Fruit fly (Drosophila melanogaster) whole organism, embryonic: ENCODE results near the gene chic.

Source experiments
- CG10209 ChIP-seq: fragments of 200-800 bp; sonication (Bioruptor generic); optimal IDR thresholded peaks from 3 replicates; lab custom pipeline; 2017; ENCODE audit warnings: missing biosample characterization, mild to moderate bottlenecking, missing genetic modification characterization, missing genetic modification reagents
- CG1024 ChIP-seq: fragments of 200-800 bp; sonication (Bioruptor generic); IDR thresholded peaks from 2 replicates; pipeline ENCODE4 v1.3.6; 2022; ENCODE audit warnings: missing biosample characterization, missing genetic modification characterization
- CG10267 ChIP-seq: fragments of 200-800 bp; sonication (Bioruptor generic); optimal IDR thresholded peaks from 2 replicates; lab custom pipeline; 2018; ENCODE audit warnings: missing biosample characterization, mild to moderate bottlenecking, missing genetic modification characterization, moderate library complexity
- CG10321 ChIP-seq: fragments of 200-800 bp; sonication (Bioruptor generic); IDR thresholded peaks from 2 replicates; pipeline ENCODE4 v1.3.6; 2022; ENCODE audit warnings: missing biosample characterization, missing genetic modification characterization
- CG10431 ChIP-seq: fragments of 200-800 bp; sonication (Bioruptor generic); optimal IDR thresholded peaks from 3 replicates; lab custom pipeline; 2018; ENCODE audit warnings: missing biosample characterization, mild to moderate bottlenecking, missing genetic modification characterization
- CG11504 ChIP-seq: fragments of 200-800 bp; sonication (Bioruptor generic); optimal IDR thresholded peaks from 3 replicates; lab custom pipeline; 2019; ENCODE audit warnings: missing biosample characterization, mild to moderate bottlenecking, missing genetic modification characterization, moderate library complexity
- CG12942 ChIP-seq: fragments of 200-800 bp; sonication (Bioruptor generic); optimal IDR thresholded peaks from 3 replicates; lab custom pipeline; 2016; ENCODE audit warnings: missing biosample characterization, missing genetic modification characterization
- CG14965 ChIP-seq: fragments of 200-800 bp; sonication (Bioruptor generic); optimal IDR thresholded peaks from 2 replicates; lab custom pipeline; 2016; ENCODE audit warnings: missing biosample characterization, missing genetic modification characterization, borderline replicate concordance
- CG15601 ChIP-seq: fragments of 200-800 bp; sonication (Bioruptor generic); optimal IDR thresholded peaks from 3 replicates; lab custom pipeline; 2019; ENCODE audit warnings: missing biosample characterization, mild to moderate bottlenecking, missing genetic modification characterization, moderate library complexity
- CG2202 ChIP-seq: fragments of 200-800 bp; sonication (Bioruptor generic); optimal IDR thresholded peaks from 2 replicates; lab custom pipeline; 2018; ENCODE audit warnings: missing biosample characterization, mild to moderate bottlenecking, missing genetic modification characterization
- CG2712 ChIP-seq: fragments of 200-800 bp; optimal IDR thresholded peaks from 3 replicates; lab custom pipeline; 2019; ENCODE audit warnings: missing biosample characterization, mild to moderate bottlenecking, missing genetic modification characterization, moderate library complexity
- CG30403 ChIP-seq: fragments of 200-800 bp; sonication (Bioruptor generic); optimal IDR thresholded peaks from 3 replicates; lab custom pipeline; 2016; ENCODE audit warnings: missing biosample characterization, missing genetic modification characterization
- CG4424 ChIP-seq: fragments of 200-800 bp; sonication (Bioruptor generic); optimal IDR thresholded peaks from 3 replicates; lab custom pipeline; 2016; ENCODE audit warnings: missing biosample characterization, missing genetic modification characterization
- CG4730 ChIP-seq: fragments of 200-800 bp; sonication (Bioruptor generic); IDR thresholded peaks from 2 replicates; pipeline ENCODE4 v1.3.6; 2022; ENCODE audit warnings: missing biosample characterization, missing genetic modification characterization
- CG5245 ChIP-seq: fragments of 200-800 bp; sonication (Bioruptor generic); optimal IDR thresholded peaks from 3 replicates; lab custom pipeline; 2016; ENCODE audit warnings: missing biosample characterization, missing genetic modification characterization
- CG6175 ChIP-seq: fragments of 200-800 bp; sonication (Bioruptor generic); IDR thresholded peaks from 3 replicates; pipeline ENCODE4 v1.3.6; 2022; ENCODE audit warnings: missing biosample characterization, missing genetic modification characterization
- CG7271 ChIP-seq: fragments of 200-800 bp; sonication (Bioruptor generic); optimal IDR thresholded peaks from 2 replicates; lab custom pipeline; 2018; ENCODE audit warnings: missing biosample characterization, mild to moderate bottlenecking, missing genetic modification characterization, moderate library complexity
- CG7839 ChIP-seq: fragments of 200-800 bp; sonication (Bioruptor generic); optimal IDR thresholded peaks from 3 replicates; lab custom pipeline; 2018; ENCODE audit warnings: missing biosample characterization, mild to moderate bottlenecking, missing genetic modification characterization, moderate library complexity
- CG7987 ChIP-seq: fragments of 200-800 bp; sonication (Bioruptor generic); optimal IDR thresholded peaks from 2 replicates; lab custom pipeline; 2018; ENCODE audit warnings: missing biosample characterization, mild to moderate bottlenecking, missing genetic modification characterization, moderate library complexity
- CG8388 ChIP-seq: fragments of 200-800 bp; sonication (Bioruptor generic); optimal IDR thresholded peaks from 2 replicates; lab custom pipeline; 2019; ENCODE audit warnings: missing biosample characterization, mild to moderate bottlenecking, missing genetic modification characterization, moderate library complexity
- CG8924 ChIP-seq: fragments of 200-800 bp; optimal IDR thresholded peaks from 3 replicates; lab custom pipeline; 2019; ENCODE audit warnings: missing biosample characterization, mild to moderate bottlenecking, missing genetic modification characterization, moderate library complexity
- CG9932 ChIP-seq: fragments of 200-800 bp; sonication (Bioruptor generic); IDR thresholded peaks from 2 replicates; pipeline ENCODE4 v1.3.6; 2022; ENCODE audit warnings: missing biosample characterization, missing genetic modification characterization
- Dfd ChIP-seq, 2 experiments: fragments of >200 bp; optimal IDR thresholded peaks; 2 replicates each; lab custom pipeline; 2017; ENCODE audit warnings: missing biosample characterization in 2 of 2, missing genetic modification characterization in 2 of 2
- HmgZ ChIP-seq: fragments of 200-800 bp; sonication (Bioruptor generic); optimal IDR thresholded peaks from 2 replicates; lab custom pipeline; 2018; ENCODE audit warnings: missing biosample characterization, mild to moderate bottlenecking, missing genetic modification characterization
- Hmx ChIP-seq: fragments of 200-800 bp; sonication (Bioruptor generic); optimal IDR thresholded peaks from 2 replicates; lab custom pipeline; 2016; ENCODE audit warnings: missing biosample characterization, missing genetic modification characterization
- Hr3 ChIP-seq: fragments of 200-800 bp; sonication (Bioruptor generic); optimal IDR thresholded peaks from 3 replicates; lab custom pipeline; 2016; ENCODE audit warnings: missing biosample characterization, missing genetic modification characterization
- Lim3 ChIP-seq: fragments of 200-800 bp; sonication (Bioruptor generic); IDR thresholded peaks from 2 replicates; pipeline ENCODE4 v1.3.6; 2022; ENCODE audit warnings: missing biosample characterization, missing genetic modification characterization
- Med ChIP-seq: fragments of 200-800 bp; sonication (Bioruptor generic); peaks from one replicate; lab custom pipeline; 2016; ENCODE audit warnings: missing biosample characterization, missing genetic modification characterization, mild to moderate bottlenecking, inconsistent platforms, moderate library complexity
- Rfx ChIP-seq: fragments of 200-800 bp; sonication (Bioruptor generic); IDR thresholded peaks from 2 replicates; pipeline ENCODE4 v1.3.6; 2022; ENCODE audit warnings: missing biosample characterization, missing genetic modification characterization
- Sin3A ChIP-seq: fragments of >200 bp; optimal IDR thresholded peaks from 2 replicates; lab custom pipeline; 2018
- Sox102F ChIP-seq: fragments of 200-800 bp; sonication (Bioruptor generic); optimal IDR thresholded peaks from 2 replicates; lab custom pipeline; 2018; ENCODE audit warnings: missing biosample characterization, mild to moderate bottlenecking, missing genetic modification characterization, moderate library complexity
- Stat92E ChIP-seq, 3 experiments: fragments of >200 bp in 2 of 3; fragments of 200-800 bp in 1 of 3; sonication (Bioruptor generic) in 1 of 3; optimal IDR thresholded peaks; 2 replicates each; lab custom pipeline; 2017 to 2019; ENCODE audit warnings: missing biosample characterization in 3 of 3, missing genetic modification characterization in 3 of 3, mild to moderate bottlenecking in 1 of 3, moderate library complexity in 1 of 3
- Trl ChIP-seq, 3 experiments: fragments of >200 bp in 2 of 3; fragments of 200-800 bp in 1 of 3; sonication (Bioruptor generic) in 1 of 3; optimal IDR thresholded peaks; 2 replicates in 1 of 3; 3 replicates in 2 of 3; lab custom pipeline; 2016 to 2017; ENCODE audit warnings: missing biosample characterization in 1 of 3, missing genetic modification characterization in 1 of 3
- abd-A ChIP-seq: fragments of 200-800 bp; sonication (Bioruptor generic); optimal IDR thresholded peaks from 3 replicates; lab custom pipeline; 2019; ENCODE audit warnings: missing biosample characterization, mild to moderate bottlenecking, missing genetic modification characterization, moderate library complexity
- bcd ChIP-seq: fragments of 200-800 bp; sonication (Bioruptor generic); optimal IDR thresholded peaks from 2 replicates; lab custom pipeline; 2017; ENCODE audit warnings: missing biosample characterization, mild to moderate bottlenecking, missing genetic modification characterization
- ci ChIP-seq: fragments of 200-800 bp; sonication (Bioruptor generic); IDR thresholded peaks from 3 replicates; pipeline ENCODE4 v1.3.6; 2022; ENCODE audit warnings: missing biosample characterization, missing genetic modification characterization
- crol ChIP-seq: fragments of 200-800 bp; sonication (Bioruptor generic); IDR thresholded peaks from 2 replicates; pipeline ENCODE4 v1.3.6; 2022; ENCODE audit warnings: missing biosample characterization, missing genetic modification characterization
- fd96Cb ChIP-seq: fragments of 200-800 bp; sonication (Bioruptor generic); optimal IDR thresholded peaks from 2 replicates; lab custom pipeline; 2018; ENCODE audit warnings: missing biosample characterization, mild to moderate bottlenecking, missing genetic modification characterization, moderate library complexity
- gt ChIP-seq: fragments of 200-800 bp; sonication (Bioruptor generic); IDR thresholded peaks from 2 replicates; pipeline ENCODE4 v1.3.6; 2022; ENCODE audit warnings: missing biosample characterization, missing genetic modification characterization
- hth ChIP-seq: fragments of >200 bp; optimal IDR thresholded peaks from 2 replicates; lab custom pipeline; 2017; ENCODE audit warnings: inconsistent platforms
- nom ChIP-seq: fragments of 200-800 bp; sonication (Bioruptor generic); optimal IDR thresholded peaks from 2 replicates; lab custom pipeline; 2017; ENCODE audit warnings: missing biosample characterization, missing genetic modification characterization, mild to moderate bottlenecking, moderate library complexity, missing genetic modification reagents
- pros ChIP-seq: fragments of 200-800 bp; sonication (Bioruptor generic); optimal IDR thresholded peaks from 3 replicates; lab custom pipeline; 2019; ENCODE audit warnings: missing biosample characterization, mild to moderate bottlenecking, missing genetic modification characterization, moderate library complexity
- ranshi ChIP-seq: fragments of 200-800 bp; sonication (Bioruptor generic); IDR thresholded peaks from 2 replicates; pipeline ENCODE4 v1.3.6; 2022; ENCODE audit warnings: missing biosample characterization, missing genetic modification characterization
- seq ChIP-seq: fragments of 200-800 bp; sonication (Bioruptor generic); IDR thresholded peaks from 2 replicates; pipeline ENCODE4 v1.3.6; 2022; ENCODE audit warnings: missing biosample characterization, missing genetic modification characterization
- sqz ChIP-seq: fragments of 200-800 bp; sonication (Bioruptor generic); optimal IDR thresholded peaks from 3 replicates; lab custom pipeline; 2018; ENCODE audit warnings: missing biosample characterization, mild to moderate bottlenecking, missing genetic modification characterization
- tna ChIP-seq: fragments of 200-800 bp; sonication (Bioruptor generic); IDR thresholded peaks from 2 replicates; pipeline ENCODE4 v1.3.6; 2022; ENCODE audit warnings: missing biosample characterization, missing genetic modification characterization; ENCODE audit not compliant: partially characterized antibody
- trem ChIP-seq: fragments of 200-800 bp; optimal IDR thresholded peaks from 3 replicates; lab custom pipeline; 2019; ENCODE audit warnings: missing biosample characterization, mild to moderate bottlenecking, missing genetic modification characterization, moderate library complexity
- tup ChIP-seq: fragments of 200-800 bp; sonication (Bioruptor generic); optimal IDR thresholded peaks from 2 replicates; lab custom pipeline; 2016; ENCODE audit warnings: missing biosample characterization, mild to moderate bottlenecking, missing genetic modification characterization, moderate library complexity
- zen ChIP-seq: fragments of 200-800 bp; sonication (Bioruptor generic); optimal IDR thresholded peaks from 3 replicates; lab custom pipeline; 2018; ENCODE audit warnings: missing biosample characterization, mild to moderate bottlenecking, missing genetic modification characterization, moderate library complexity

The chic gene

dm6 chr2L:5975025-5975539 is 5.7 kb downstream of the chic start (continued):
- 0 out of 2 replicates have a peak, but pooled peaks have one; percentile 26 for TF ChIP-seq CG10321 (GFP tag; lab: Robert Waterston, UW)
- peak; percentile 40; the same call in 1 of the 2 replicates for TF ChIP-seq crol (GFP tag; lab: Robert Waterston, UW)
- peak; percentile 50 for TF ChIP-seq Med (GFP tag; lab: Kevin White, UChicago)
- TF ChIP-seq nom, result peak; percentile 12
- no peak for TF ChIP-seq CG14965 (GFP tag; lab: Kevin White, UChicago)
- TF ChIP-seq Hr3 (GFP tag; lab: Kevin White, UChicago), result no peak
- no peak for TF ChIP-seq ci (GFP tag; lab: Robert Waterston, UW)
- TF ChIP-seq CG6175 (GFP tag; lab: Robert Waterston, UW), result 0 out of 3 replicates have a peak, but pooled peaks have one; percentile 46
- TF ChIP-seq gt, result no peak
- TF ChIP-seq Sox102F (GFP tag; lab: Kevin White, UChicago), result no peak
- no peak for TF ChIP-seq Hmx

DNA sequence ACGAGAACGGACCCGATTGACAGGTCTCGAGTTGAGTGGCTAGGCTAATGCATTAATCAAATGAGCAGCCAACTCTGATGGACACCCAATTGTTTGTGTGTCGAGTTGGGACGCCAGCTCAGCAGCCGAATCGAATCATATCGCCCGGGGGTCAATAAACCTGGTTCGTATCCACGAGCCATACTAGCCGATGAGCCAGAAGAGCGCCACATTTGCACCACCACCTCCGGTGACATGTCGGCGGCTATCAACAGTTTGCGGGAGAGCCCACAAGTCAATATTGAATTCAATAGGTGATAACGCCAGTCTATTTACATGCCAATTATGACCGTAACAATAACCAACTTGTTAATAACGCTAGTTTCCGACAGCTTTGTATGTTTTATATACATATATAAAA is 6.7 kb downstream of the chic start:
- TF ChIP-seq hth (no peak), CG7839 (tag; lab: Kevin White, UChicago) (peak; percentile 38), CG15601 (tag; lab: Kevin White, UChicago) (peak; percentile 82), sqz (GFP tag; lab: Kevin White, UChicago) (peak; percentile 17), CG5245 (GFP tag; lab: Kevin White, UChicago) (no peak), gt (no peak), pros (no peak), CG10267 (tag; lab: Kevin White, UChicago) (peak; percentile 17), CG7987 (GFP tag; lab: Kevin White, UChicago) (peak; percentile 89), ranshi (GFP tag; lab: Robert Waterston, UW) (peak; percentile 9; the same call in 1 of the 2 replicates), CG10431 (peak; percentile 40), CG8388 (GFP tag; lab: Kevin White, UChicago) (no peak), CG8924 (peak; percentile 59), CG1024 (GFP tag; lab: Robert Waterston, UW) (peak; percentile 45; the same call in 1 of the 2 replicates), Lim3 (GFP tag; lab: Robert Waterston, UW) (no peak), CG7271 (tag; lab: Kevin White, UChicago) (no peak), Trl (optimal IDR thresholded peaks at IDR 0.05; lab: Kevin White, UChicago) (no peak), Trl (GFP tag; optimal IDR thresholded peaks at IDR 0.05; lab: Kevin White, UChicago) (no peak), CG9932 (GFP tag; lab: Robert Waterston, UW) (peak; percentile 38; the same call in 1 of the 2 replicates), CG4424 (GFP tag; lab: Kevin White, UChicago) (peak; percentile 12), CG4730 (GFP tag; lab: Robert Waterston, UW) (no peak), bcd (GFP tag; lab: Kevin White, UChicago) (peak; percentile 49), fd96Cb (tag; lab: Kevin White, UChicago) (peak; percentile 4), CG2712 (tag; lab: Kevin White, UChicago) (peak; percentile 6), Rfx (peak; percentile 36; the same call in 1 of the 2 replicates), zen (no peak), CG30403 (GFP tag; lab: Kevin White, UChicago) (no peak), abd-A (tag; lab: Kevin White, UChicago) (peak; percentile 68), HmgZ (peak; percentile 56), CG10209 (GFP tag; lab: Kevin White, UChicago) (peak; percentile 74), tna (GFP tag; lab: Robert Waterston, UW) (no peak), CG12942 (GFP tag; lab: Kevin White, UChicago) (peak; percentile 28), Stat92E (GFP tag; optimal IDR thresholded peaks at IDR 0.05; lab: Kevin White, UChicago) (no peak), tup (GFP tag; lab: Kevin White, UChicago) (peak; percentile 56), seq (GFP tag; lab: Robert Waterston, UW) (peak; percentile 73), CG11504 (tag; lab: Kevin White, UChicago) (peak; percentile 35), Sin3A (lab: Kevin White, UChicago) (no peak), trem (tag; lab: Kevin White, UChicago) (no peak), Dfd (GFP tag; optimal IDR thresholded peaks at IDR 0.05; lab: Kevin White, UChicago) (no peak), CG2202 (tag; lab: Kevin White, UChicago) (peak; percentile 52)
